Worm (Caenorhabditis elegans) whole organism, L4 larva: ENCODE measurements around the gene str-31.

Source experiments
- D1046.2 ChIP-seq: fragments of 200-800 bp; sonication (Bioruptor generic); IDR thresholded peaks from 2 replicates; pipeline ENCODE4 v1.3.6; 2022; ENCODE audit warnings: missing genetic modification characterization, missing compliant biosample characterization
- F49E8.2 ChIP-seq: sonication (generic microtip); optimal IDR thresholded peaks from 2 replicates; lab custom pipeline; 2016; ENCODE audit warnings: missing compliant biosample characterization, mild to moderate bottlenecking, missing genetic modification characterization, borderline replicate concordance
- Y48G9A.11 ChIP-seq: fragments of 200-800 bp; sonication (Bioruptor generic); IDR thresholded peaks from 2 replicates; pipeline ENCODE4 v1.3.6; 2022; ENCODE audit warnings: missing genetic modification reagents, missing genetic modification characterization, missing compliant biosample characterization
- Y75B8A.6 ChIP-seq: fragments of 200-800 bp; sonication (Bioruptor generic); IDR thresholded peaks from 2 replicates; pipeline ENCODE4 v1.3.6; 2022; ENCODE audit warnings: missing genetic modification reagents, missing genetic modification characterization, missing compliant biosample characterization
- ZK337.2 ChIP-seq: fragments of 200-800 bp; sonication (Bioruptor generic); IDR thresholded peaks from 2 replicates; pipeline ENCODE4 v1.3.6; 2022; ENCODE audit warnings: missing genetic modification reagents, missing genetic modification characterization, missing compliant biosample characterization
- arid-1 ChIP-seq: fragments of 200-800 bp; sonication (Bioruptor generic); conservative IDR thresholded peaks from 2 replicates; pipeline ENCODE4 v1.3.6; 2022; ENCODE audit warnings: missing genetic modification reagents, missing genetic modification characterization, missing compliant biosample characterization
- ceh-44 ChIP-seq: fragments of 200-800 bp; sonication (Bioruptor generic); IDR thresholded peaks from 2 replicates; pipeline ENCODE4 v1.3.6; 2022; ENCODE audit warnings: missing genetic modification reagents, missing genetic modification characterization, missing compliant biosample characterization
- cey-2 ChIP-seq: sonication (generic microtip); optimal IDR thresholded peaks from 3 replicates; lab custom pipeline; 2017; ENCODE audit warnings: missing genetic modification characterization, mild to moderate bottlenecking, missing compliant biosample characterization, antibody characterized with exemption, borderline replicate concordance; ENCODE audit not compliant: insufficient read depth
- ctbp-1 ChIP-seq: fragments of 200-800 bp; sonication (Bioruptor generic); IDR thresholded peaks from 2 replicates; pipeline ENCODE4 v1.3.6; 2022; ENCODE audit warnings: missing genetic modification reagents, missing genetic modification characterization, missing compliant biosample characterization
- daf-8 ChIP-seq: fragments of 200-800 bp; sonication (Bioruptor generic); IDR thresholded peaks from 2 replicates; pipeline ENCODE4 v1.3.6; 2022; ENCODE audit warnings: missing genetic modification characterization, missing compliant biosample characterization
- dmd-9 ChIP-seq: fragments of 200-800 bp; sonication (Bioruptor generic); IDR thresholded peaks from 2 replicates; pipeline ENCODE4 v1.3.6; 2022; ENCODE audit warnings: missing genetic modification reagents, missing genetic modification characterization, missing compliant biosample characterization
- dpl-1 ChIP-seq: fragments of 150-350 bp; optimal IDR thresholded peaks from 2 replicates; lab custom pipeline; 2014; ENCODE audit warnings: missing biosample characterization, missing genetic modification reagents, missing genetic modification characterization
- egl-27 ChIP-seq: sonication (generic microtip); optimal IDR thresholded peaks from 3 replicates; lab custom pipeline; 2017; ENCODE audit warnings: missing biosample characterization, missing genetic modification reagents, missing genetic modification characterization
- egl-43 ChIP-seq: fragments of 200-800 bp; sonication (Bioruptor generic); IDR thresholded peaks from 2 replicates; pipeline ENCODE4 v1.3.6; 2022; ENCODE audit warnings: missing genetic modification reagents, missing genetic modification characterization, missing compliant biosample characterization
- fos-1 ChIP-seq: fragments of 150-350 bp; optimal IDR thresholded peaks from 2 replicates; lab custom pipeline; 2014; ENCODE audit warnings: missing biosample characterization, missing genetic modification characterization
- gei-8 ChIP-seq: fragments of 200-800 bp; sonication (Bioruptor generic); optimal IDR thresholded peaks from 2 replicates; lab custom pipeline; 2018; ENCODE audit warnings: mild to moderate bottlenecking, missing genetic modification characterization, missing compliant biosample characterization
- hlh-11 ChIP-seq: fragments of 200-800 bp; sonication (Bioruptor generic); optimal IDR thresholded peaks from 2 replicates; lab custom pipeline; 2018; ENCODE audit warnings: mild to moderate bottlenecking, missing genetic modification characterization, missing compliant biosample characterization
- hlh-30 ChIP-seq: sonication (generic microtip); optimal IDR thresholded peaks from 2 replicates; lab custom pipeline; 2017; ENCODE audit warnings: antibody characterized with exemption, mild to moderate bottlenecking, missing genetic modification characterization, missing compliant biosample characterization; ENCODE audit not compliant: insufficient read depth
- hmg-1.1 ChIP-seq: fragments of 200-800 bp; sonication (Bioruptor generic); IDR thresholded peaks from 2 replicates; pipeline ENCODE4 v1.3.6; 2022; ENCODE audit warnings: missing genetic modification reagents, missing genetic modification characterization, missing compliant biosample characterization
- lim-7 ChIP-seq: fragments of 200-800 bp; sonication (Bioruptor generic); IDR thresholded peaks from 2 replicates; pipeline ENCODE4 v1.3.6; 2022; ENCODE audit warnings: missing genetic modification characterization, missing compliant biosample characterization
- madf-5 ChIP-seq, 2 experiments: fragments of 200-800 bp; sonication (Bioruptor generic); IDR thresholded peaks; 2 replicates each; pipeline ENCODE4 v1.3.6; 2022; ENCODE audit warnings: missing compliant biosample characterization in 2 of 2, missing genetic modification characterization in 2 of 2
- mdl-1 ChIP-seq, 2 experiments: fragments of 150-350 bp in 1 of 2; sonication (generic microtip) in 1 of 2; optimal IDR thresholded peaks; 2 replicates each; lab custom pipeline; 2014 to 2017; ENCODE audit warnings: missing biosample characterization in 2 of 2, missing genetic modification characterization in 2 of 2
- mes-2 ChIP-seq: sonication (generic microtip); optimal IDR thresholded peaks from 2 replicates; lab custom pipeline; 2016; ENCODE audit warnings: missing genotype, mild to moderate bottlenecking, missing genetic modification characterization, missing compliant biosample characterization; ENCODE audit not compliant: poor library complexity, severe bottlenecking
- nhr-102 ChIP-seq: sonication (generic microtip); optimal IDR thresholded peaks from 2 replicates; lab custom pipeline; 2016; ENCODE audit warnings: mild to moderate bottlenecking, missing genetic modification characterization, moderate library complexity, missing compliant biosample characterization
- nhr-25 ChIP-seq: sonication (generic microtip); optimal IDR thresholded peaks from 2 replicates; lab custom pipeline; 2017; ENCODE audit warnings: missing genetic modification characterization, mild to moderate bottlenecking, missing compliant biosample characterization, antibody characterized with exemption, moderate library complexity, borderline replicate concordance; ENCODE audit not compliant: insufficient read depth
- nhr-28 ChIP-seq: fragments of 150-350 bp; optimal IDR thresholded peaks from 2 replicates; lab custom pipeline; 2014; ENCODE audit warnings: missing biosample characterization, missing genetic modification characterization
- nhr-48 ChIP-seq: sonication (generic microtip); optimal IDR thresholded peaks from 2 replicates; lab custom pipeline; 2016; ENCODE audit warnings: mild to moderate bottlenecking, missing genetic modification characterization, missing compliant biosample characterization
- nhr-6 ChIP-seq: fragments of 150-350 bp; optimal IDR thresholded peaks from 2 replicates; lab custom pipeline; 2014; ENCODE audit warnings: missing biosample characterization, missing genetic modification characterization
- nhr-76 ChIP-seq: fragments of 150-350 bp; optimal IDR thresholded peaks from 2 replicates; lab custom pipeline; 2014; ENCODE audit warnings: missing biosample characterization, missing genetic modification characterization
- pha-4 ChIP-seq, 2 experiments: fragments of 150-350 bp in 1 of 2; fragments of 200-800 bp in 1 of 2; sonication (Bioruptor generic) in 1 of 2; IDR thresholded peaks in 1 of 2; optimal IDR thresholded peaks in 1 of 2; 2 replicates each; pipeline versions ENCODE4 v1.3.6 to Lab custom; 2014 to 2022; ENCODE audit warnings: missing genetic modification characterization in 2 of 2, missing genetic modification reagents in 2 of 2, missing biosample characterization in 1 of 2, missing compliant biosample characterization in 1 of 2
- pqm-1 ChIP-seq: sonication (generic microtip); optimal IDR thresholded peaks from 2 replicates; lab custom pipeline; 2017; ENCODE audit warnings: missing biosample characterization, missing genetic modification characterization
- rbr-2 ChIP-seq: sonication (generic microtip); optimal IDR thresholded peaks from 2 replicates; lab custom pipeline; 2016; ENCODE audit warnings: missing genotype, missing genetic modification characterization, missing compliant biosample characterization
- saeg-2 ChIP-seq: fragments of 200-800 bp; sonication (Bioruptor generic); IDR thresholded peaks from 2 replicates; pipeline ENCODE4 v1.3.6; 2022; ENCODE audit warnings: missing genetic modification reagents, missing genetic modification characterization, missing compliant biosample characterization
- set-16 ChIP-seq: fragments of 200-800 bp; sonication (Bioruptor generic); IDR thresholded peaks from 2 replicates; pipeline ENCODE4 v1.3.6; 2022; ENCODE audit warnings: missing genetic modification reagents, missing genetic modification characterization, missing compliant biosample characterization
- tag-97 ChIP-seq: fragments of 200-800 bp; sonication (Bioruptor generic); IDR thresholded peaks from 2 replicates; pipeline ENCODE4 v1.3.6; 2022; ENCODE audit warnings: missing genetic modification characterization, missing compliant biosample characterization
- tra-1 ChIP-seq: fragments of 200-800 bp; sonication (Bioruptor generic); IDR thresholded peaks from 2 replicates; pipeline ENCODE4 v1.3.6; 2022; ENCODE audit warnings: missing genetic modification reagents, missing genetic modification characterization, missing compliant biosample characterization
- unc-130 ChIP-seq: sonication (generic microtip); optimal IDR thresholded peaks from 2 replicates; lab custom pipeline; 2016; ENCODE audit warnings: missing genetic modification reagents, missing genetic modification characterization, missing compliant biosample characterization
- unc-62 ChIP-seq, 3 experiments: fragments of 150-350 bp in 1 of 3; sonication (generic microtip); optimal IDR thresholded peaks in 2 of 3; peaks in 1 of 3; 1 replicate in 1 of 3; 2 replicates in 2 of 3; lab custom pipeline; 2014 to 2017; ENCODE audit warnings: missing biosample characterization in 3 of 3, missing genetic modification characterization in 3 of 3, missing genetic modification reagents in 3 of 3, missing genotype in 1 of 3
- zag-1 ChIP-seq: fragments of 150-350 bp; optimal IDR thresholded peaks from 2 replicates; lab custom pipeline; 2014; ENCODE audit warnings: missing biosample characterization, missing genetic modification characterization
- ztf-11 ChIP-seq: fragments of 150-350 bp; optimal IDR thresholded peaks from 2 replicates; lab custom pipeline; 2014; ENCODE audit warnings: missing biosample characterization, missing genetic modification characterization

Gene str-31

DNA sequence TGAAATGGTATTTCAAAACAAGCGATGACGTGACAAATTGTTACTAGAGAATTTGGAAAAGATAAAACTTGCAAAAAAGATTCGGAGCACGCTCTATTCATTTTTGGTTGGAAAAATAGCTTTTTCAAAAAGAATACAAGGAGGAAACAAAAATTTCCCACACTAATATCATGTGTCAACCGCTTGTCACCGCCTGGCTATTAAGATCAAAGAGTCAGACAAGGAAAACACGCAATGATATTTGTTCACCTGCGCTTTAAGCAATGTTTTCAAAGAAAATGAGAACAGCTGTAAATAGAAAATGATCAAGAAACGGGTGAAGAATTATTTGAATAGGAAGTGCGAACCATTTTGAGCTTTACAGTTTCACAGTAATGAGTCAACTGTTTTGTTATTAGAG, 31.7 kb downstream of the str-31 start, which contains the start of gene srh-125:
srh-125 (minus strand) TSS at position 101 of the 400 bp plus-strand sequence.
- no peak for TF ChIP-seq hlh-30
- TF ChIP-seq cey-2 (tag; lab: Kevin White, UChicago), result no peak
- no peak for TF ChIP-seq gei-8 (GFP tag; lab: Kevin White, UChicago)
- TF ChIP-seq hlh-11 (tag; lab: Kevin White, UChicago), result no peak
- no peak for TF ChIP-seq nhr-25
- TF ChIP-seq tag-97 (GFP tag; lab: Robert Waterston, UW), result no peak
- TF ChIP-seq tra-1 (GFP tag; lab: Robert Waterston, UW), result no peak
- TF ChIP-seq Y48G9A.11, result no peak
- no peak for TF ChIP-seq D1046.2 (GFP tag; lab: Robert Waterston, UW)

ce11 chrV:7472815-7473214, 35.7 kb downstream of the str-31 start, which contains the start of gene str-28:
TSS of gene str-28 (minus strand) at chrV:7472915.
- TF ChIP-seq hmg-1.1 (GFP tag; lab: Robert Waterston, UW) (no peak), zag-1 (no peak), egl-27 (tag; lab: Kevin White, UChicago) (no peak), egl-43 (GFP tag; lab: Robert Waterston, UW) (no peak), madf-5 (GFP tag; IDR thresholded peaks at IDR 0.05; lab: Robert Waterston, UW) (no peak), daf-8 (no peak), nhr-76 (no peak), ceh-44 (GFP tag; lab: Robert Waterston, UW) (no peak), Y48G9A.11 (no peak), ctbp-1 (GFP tag; lab: Robert Waterston, UW) (no peak), arid-1 (GFP tag; lab: Robert Waterston, UW) (no peak), saeg-2 (GFP tag; lab: Robert Waterston, UW) (no peak), set-16 (GFP tag; lab: Robert Waterston, UW) (no peak), D1046.2 (GFP tag; lab: Robert Waterston, UW) (no peak), nhr-48 (no peak), ztf-11 (no peak), tag-97 (GFP tag; lab: Robert Waterston, UW) (no peak)

ce11 chrV:7465509-7465908, 43.0 kb downstream of the str-31 start, which contains the start of gene F25E5.1:
TSS of gene F25E5.1 (plus strand) at chrV:7465884.
- TF ChIP-seq mdl-1 (tag; optimal IDR thresholded peaks at IDR 0.05; lab: Kevin White, UChicago) (peak in 1 of 2 experiments; percentile 81), rbr-2 (tag; lab: Kevin White, UChicago) (peak; percentile 53), hmg-1.1 (GFP tag; lab: Robert Waterston, UW) (peak; percentile 61; the same call in 1 of the 2 replicates), nhr-6 (tag; lab: Kevin White, UChicago) (peak; percentile 70), F49E8.2 (no peak), Y75B8A.6 (GFP tag; lab: Robert Waterston, UW) (no peak), dpl-1 (GFP tag; lab: Kevin White, UChicago) (peak; percentile 62), egl-43 (GFP tag; lab: Robert Waterston, UW) (no peak), ceh-44 (GFP tag; lab: Robert Waterston, UW) (peak; percentile 17; the same call in 1 of the 2 replicates), pqm-1 (tag; lab: Kevin White, UChicago) (peak; percentile 48), unc-130 (GFP tag; lab: Kevin White, UChicago) (peak; percentile 52), pha-4 (GFP tag; IDR thresholded peaks at IDR 0.05; lab: Robert Waterston, UW) (no peak), pha-4 (tag; optimal IDR thresholded peaks at IDR 0.05; lab: Kevin White, UChicago) (peak; percentile 31), hlh-30 (peak; percentile 63), tag-97 (GFP tag; lab: Robert Waterston, UW) (no peak), dmd-9 (GFP tag; lab: Robert Waterston, UW) (peak; percentile 75; the same call in 1 of the 2 replicates), nhr-48 (no peak), tra-1 (GFP tag; lab: Robert Waterston, UW) (no peak), unc-62 (GFP tag; optimal IDR thresholded peaks at IDR 0.05 in 1 of 2; lab: Kevin White, UChicago) (peak in 1 of 2 experiments; percentile 93), unc-62 (tag; optimal IDR thresholded peaks at IDR 0.05; lab: Kevin White, UChicago) (no peak), nhr-102 (tag; lab: Kevin White, UChicago) (peak; percentile 26), ZK337.2 (GFP tag; lab: Robert Waterston, UW) (0 out of 2 replicates have a peak, but pooled peaks have one; percentile 10), mes-2 (tag; lab: Kevin White, UChicago) (peak; percentile 95), nhr-28 (tag; lab: Kevin White, UChicago) (peak; percentile 59), fos-1 (tag; lab: Kevin White, UChicago) (no peak), lim-7 (no peak)
- TF ChIP-seq, all 104 proteins: peak for 16
